Fruit fly (Drosophila melanogaster) whole organism, embryonic: Measurements from ENCODE around the gene elB.

ENCODE experiments used
- Atf6 ChIP-seq: fragments of 200-800 bp; sonication (Bioruptor generic); IDR thresholded peaks from 2 replicates; pipeline ENCODE4 v1.3.6; 2022; ENCODE audit warnings: missing biosample characterization, missing genetic modification characterization
- CG10462 ChIP-seq: fragments of 200-800 bp; sonication (Bioruptor generic); optimal IDR thresholded peaks from 2 replicates; lab custom pipeline; 2016; ENCODE audit warnings: missing biosample characterization, missing genetic modification characterization
- CG10959 ChIP-seq: fragments of 200-800 bp; sonication (Bioruptor generic); IDR thresholded peaks from 2 replicates; pipeline ENCODE4 v1.3.6; 2022; ENCODE audit warnings: missing biosample characterization, missing genetic modification characterization
- CG11696 ChIP-seq: fragments of 200-800 bp; sonication (Bioruptor generic); IDR thresholded peaks from 2 replicates; pipeline ENCODE4 v1.3.6; 2022; ENCODE audit warnings: missing biosample characterization, missing genetic modification characterization
- CG12155 ChIP-seq: fragments of 200-800 bp; sonication (Bioruptor generic); optimal IDR thresholded peaks from 3 replicates; lab custom pipeline; 2016; ENCODE audit warnings: missing biosample characterization, missing genetic modification characterization
- CG1603 ChIP-seq: fragments of 200-800 bp; sonication (Bioruptor generic); optimal IDR thresholded peaks from 2 replicates; lab custom pipeline; 2019; ENCODE audit warnings: missing biosample characterization, mild to moderate bottlenecking, missing genetic modification characterization, moderate library complexity
- CG16815 ChIP-seq: fragments of 200-800 bp; sonication (Bioruptor generic); optimal IDR thresholded peaks from 3 replicates; lab custom pipeline; 2017; ENCODE audit warnings: missing biosample characterization, mild to moderate bottlenecking, missing genetic modification characterization
- CG18764 ChIP-seq: fragments of 200-800 bp; sonication (Bioruptor generic); optimal IDR thresholded peaks from 3 replicates; lab custom pipeline; 2016; ENCODE audit warnings: missing biosample characterization, missing genetic modification characterization
- CG2199 ChIP-seq: fragments of 200-800 bp; sonication (Bioruptor generic); IDR thresholded peaks from 3 replicates; pipeline ENCODE4 v1.3.6; 2022; ENCODE audit warnings: missing biosample characterization, missing genetic modification characterization
- CG2202 ChIP-seq: fragments of 200-800 bp; sonication (Bioruptor generic); optimal IDR thresholded peaks from 2 replicates; lab custom pipeline; 2018; ENCODE audit warnings: missing biosample characterization, mild to moderate bottlenecking, missing genetic modification characterization
- CG3726 ChIP-seq: fragments of 200-800 bp; sonication (Bioruptor generic); IDR thresholded peaks from 3 replicates; pipeline ENCODE4, ENCODE4 v1.3.6; 2022; ENCODE audit warnings: missing biosample characterization, missing genetic modification characterization
- CG4617 ChIP-seq: fragments of 200-800 bp; sonication (Bioruptor generic); optimal IDR thresholded peaks from 3 replicates; lab custom pipeline; 2016; ENCODE audit warnings: missing biosample characterization, missing genetic modification characterization, borderline replicate concordance
- CG7928 ChIP-seq: fragments of 200-800 bp; sonication (Bioruptor generic); optimal IDR thresholded peaks from 2 replicates; lab custom pipeline; 2017; ENCODE audit warnings: missing biosample characterization, mild to moderate bottlenecking, missing genetic modification characterization
- CrebB ChIP-seq: fragments of 200-800 bp; sonication (Bioruptor generic); optimal IDR thresholded peaks from 3 replicates; lab custom pipeline; 2018; ENCODE audit warnings: missing biosample characterization, mild to moderate bottlenecking, missing genetic modification characterization
- Dip3 ChIP-seq: fragments of 200-800 bp; sonication (Bioruptor generic); optimal IDR thresholded peaks from 3 replicates; lab custom pipeline; 2016; ENCODE audit warnings: missing biosample characterization, missing genetic modification characterization
- Dll ChIP-seq: fragments of 200-800 bp; sonication (Bioruptor generic); IDR thresholded peaks from 4 replicates; pipeline ENCODE4 v1.3.6; 2022; ENCODE audit warnings: missing biosample characterization, missing genetic modification characterization; ENCODE audit not compliant: partially characterized antibody
- Dref ChIP-seq: fragments of 200-800 bp; sonication (Bioruptor generic); IDR thresholded peaks from 2 replicates; pipeline ENCODE4 v1.3.6; 2022; ENCODE audit warnings: missing biosample characterization, missing genetic modification characterization
- ERR ChIP-seq: fragments of 200-800 bp; sonication (Bioruptor generic); optimal IDR thresholded peaks from 2 replicates; lab custom pipeline; 2016; ENCODE audit warnings: missing biosample characterization, missing genetic modification characterization
- Fer3 ChIP-seq: fragments of 200-800 bp; sonication (Bioruptor generic); optimal IDR thresholded peaks from 2 replicates; lab custom pipeline; 2018; ENCODE audit warnings: missing biosample characterization, mild to moderate bottlenecking, missing genetic modification characterization, moderate library complexity
- Gug ChIP-seq: fragments of 200-800 bp; sonication (Bioruptor generic); IDR thresholded peaks from 4 replicates; pipeline ENCODE4 v1.3.6; 2022; ENCODE audit warnings: missing biosample characterization, missing genetic modification characterization
- H15 ChIP-seq: fragments of 200-800 bp; sonication (Bioruptor generic); IDR thresholded peaks from 3 replicates; pipeline ENCODE4 v1.3.6; 2022; ENCODE audit warnings: missing biosample characterization, missing genetic modification characterization
- HmgD ChIP-seq: fragments of 200-800 bp; sonication (Bioruptor generic); optimal IDR thresholded peaks from 3 replicates; lab custom pipeline; 2016; ENCODE audit warnings: missing biosample characterization, missing genetic modification characterization
- Hr78 ChIP-seq, 2 experiments: fragments of 200-800 bp in 1 of 2; fragments of >200 bp in 1 of 2; sonication (Bioruptor generic) in 1 of 2; optimal IDR thresholded peaks; 2 replicates each; lab custom pipeline; 2017 to 2019; ENCODE audit warnings: missing biosample characterization in 2 of 2, missing genetic modification characterization in 2 of 2, mild to moderate bottlenecking in 1 of 2, moderate library complexity in 1 of 2
- Hsf ChIP-seq: fragments of 200-800 bp; sonication (Bioruptor generic); optimal IDR thresholded peaks from 3 replicates; lab custom pipeline; 2016; ENCODE audit warnings: missing biosample characterization, missing genetic modification characterization
- Jarid2 ChIP-seq: fragments of 200-800 bp; sonication (Bioruptor generic); optimal IDR thresholded peaks from 3 replicates; lab custom pipeline; 2017; ENCODE audit warnings: mild to moderate bottlenecking, missing biosample characterization, missing genetic modification reagents, missing genetic modification characterization
- Lpt ChIP-seq: fragments of >200 bp; optimal IDR thresholded peaks from 2 replicates; lab custom pipeline; 2018; ENCODE audit warnings: missing biosample characterization, missing genetic modification characterization
- MTF-1 ChIP-seq: fragments of 200-800 bp; sonication (Bioruptor generic); optimal IDR thresholded peaks from 2 replicates; lab custom pipeline; 2018; ENCODE audit warnings: missing biosample characterization, mild to moderate bottlenecking, missing genetic modification characterization, borderline replicate concordance
- Med ChIP-seq: fragments of 200-800 bp; sonication (Bioruptor generic); peaks from one replicate; lab custom pipeline; 2016; ENCODE audit warnings: missing biosample characterization, missing genetic modification characterization, mild to moderate bottlenecking, inconsistent platforms, moderate library complexity
- Nf-YB ChIP-seq: fragments of 200-800 bp; sonication (Bioruptor generic); optimal IDR thresholded peaks from 3 replicates; lab custom pipeline; 2019; ENCODE audit warnings: missing biosample characterization, mild to moderate bottlenecking, missing genetic modification characterization, moderate library complexity
- Ravus ChIP-seq: fragments of 200-800 bp; sonication (Bioruptor generic); IDR thresholded peaks from 2 replicates; pipeline ENCODE4 v1.3.6; 2022; ENCODE audit warnings: missing biosample characterization, missing genetic modification characterization
- Taf1 ChIP-seq: fragments of 200-800 bp; sonication (Bioruptor generic); IDR thresholded peaks from 2 replicates; pipeline ENCODE4 v1.3.6; 2022; ENCODE audit warnings: missing biosample characterization, missing genetic modification characterization
- YL-1 ChIP-seq: fragments of 200-800 bp; sonication (Bioruptor generic); optimal IDR thresholded peaks from 3 replicates; lab custom pipeline; 2017; ENCODE audit warnings: missing biosample characterization, mild to moderate bottlenecking, missing genetic modification characterization
- ato ChIP-seq: fragments of 200-800 bp; sonication (Bioruptor generic); IDR thresholded peaks from 2 replicates; pipeline ENCODE4 v1.3.6; 2022; ENCODE audit warnings: missing biosample characterization, missing genetic modification characterization; ENCODE audit not compliant: partially characterized antibody
- bcd ChIP-seq: fragments of 200-800 bp; sonication (Bioruptor generic); optimal IDR thresholded peaks from 2 replicates; lab custom pipeline; 2017; ENCODE audit warnings: missing biosample characterization, mild to moderate bottlenecking, missing genetic modification characterization
- caup ChIP-seq: fragments of 200-800 bp; sonication (Bioruptor generic); optimal IDR thresholded peaks from 3 replicates; lab custom pipeline; 2017; ENCODE audit warnings: missing biosample characterization, mild to moderate bottlenecking, missing genetic modification characterization, moderate library complexity; ENCODE audit not compliant: severe bottlenecking
- chif ChIP-seq, 2 experiments: fragments of 200-800 bp; sonication (Bioruptor generic); optimal IDR thresholded peaks; 3 replicates each; lab custom pipeline; 2016; ENCODE audit warnings: missing biosample characterization in 2 of 2, missing genetic modification characterization in 2 of 2
- crol ChIP-seq: fragments of 200-800 bp; sonication (Bioruptor generic); IDR thresholded peaks from 2 replicates; pipeline ENCODE4 v1.3.6; 2022; ENCODE audit warnings: missing biosample characterization, missing genetic modification characterization
- cwo ChIP-seq: fragments of 200-800 bp; sonication (Bioruptor generic); optimal IDR thresholded peaks from 3 replicates; lab custom pipeline; 2017; ENCODE audit warnings: missing biosample characterization, missing genetic modification characterization, mild to moderate bottlenecking, moderate library complexity, missing genetic modification reagents
- dan ChIP-seq: fragments of 200-800 bp; sonication (Bioruptor generic); IDR thresholded peaks from 2 replicates; pipeline ENCODE4 v1.3.6; 2022; ENCODE audit warnings: missing biosample characterization, missing genetic modification characterization
- dmrt99B ChIP-seq: fragments of 200-800 bp; sonication (Bioruptor generic); optimal IDR thresholded peaks from 2 replicates; lab custom pipeline; 2018; ENCODE audit warnings: missing biosample characterization, mild to moderate bottlenecking, missing genetic modification characterization, moderate library complexity
- en ChIP-seq: fragments of 200-800 bp; sonication (Bioruptor generic); optimal IDR thresholded peaks from 2 replicates; lab custom pipeline; 2016; ENCODE audit warnings: missing biosample characterization, missing genetic modification characterization
- fd3F ChIP-seq: fragments of 200-800 bp; sonication (Bioruptor generic); optimal IDR thresholded peaks from 2 replicates; lab custom pipeline; 2018; ENCODE audit warnings: missing biosample characterization, mild to moderate bottlenecking, missing genetic modification characterization, moderate library complexity
- gcm ChIP-seq: fragments of 200-800 bp; sonication (Bioruptor generic); optimal IDR thresholded peaks from 2 replicates; lab custom pipeline; 2019; ENCODE audit warnings: missing biosample characterization, mild to moderate bottlenecking, missing genetic modification characterization, moderate library complexity
- gt ChIP-seq: fragments of 200-800 bp; sonication (Bioruptor generic); IDR thresholded peaks from 2 replicates; pipeline ENCODE4 v1.3.6; 2022; ENCODE audit warnings: missing biosample characterization, missing genetic modification characterization
- hb ChIP-seq: fragments of 200-800 bp; sonication (Bioruptor generic); IDR thresholded peaks from 3 replicates; pipeline ENCODE4 v1.3.6; 2022; ENCODE audit warnings: missing biosample characterization, missing genetic modification characterization; ENCODE audit not compliant: partially characterized antibody
- lmd ChIP-seq: fragments of 200-800 bp; sonication (Bioruptor generic); IDR thresholded peaks from 2 replicates; pipeline ENCODE4 v1.3.6; 2022; ENCODE audit warnings: missing biosample characterization, missing genetic modification characterization
- maf-S ChIP-seq: fragments of 200-800 bp; sonication (Bioruptor generic); optimal IDR thresholded peaks from 2 replicates; lab custom pipeline; 2016; ENCODE audit warnings: missing biosample characterization, missing genetic modification characterization
- onecut ChIP-seq: fragments of 200-800 bp; sonication (Bioruptor generic); IDR thresholded peaks from 2 replicates; pipeline ENCODE4 v1.3.6; 2022; ENCODE audit warnings: missing biosample characterization, missing genetic modification characterization
- pnt ChIP-seq: fragments of 200-800 bp; sonication (Bioruptor generic); optimal IDR thresholded peaks from 3 replicates; lab custom pipeline; 2016; ENCODE audit warnings: missing biosample characterization, missing genetic modification characterization
- pum ChIP-seq: fragments of 200-800 bp; sonication (Bioruptor generic); optimal IDR thresholded peaks from 2 replicates; lab custom pipeline; 2016; ENCODE audit warnings: missing biosample characterization, missing genetic modification characterization
- twi ChIP-seq: fragments of 200-800 bp; optimal IDR thresholded peaks from 2 replicates; lab custom pipeline; 2019; ENCODE audit warnings: missing biosample characterization, mild to moderate bottlenecking, missing genetic modification characterization, moderate library complexity
- z ChIP-seq: fragments of 200-800 bp; sonication (Bioruptor generic); IDR thresholded peaks from 3 replicates; pipeline ENCODE4 v1.3.6; 2022; ENCODE audit warnings: missing biosample characterization, missing genetic modification characterization

Gene elB

DNA sequence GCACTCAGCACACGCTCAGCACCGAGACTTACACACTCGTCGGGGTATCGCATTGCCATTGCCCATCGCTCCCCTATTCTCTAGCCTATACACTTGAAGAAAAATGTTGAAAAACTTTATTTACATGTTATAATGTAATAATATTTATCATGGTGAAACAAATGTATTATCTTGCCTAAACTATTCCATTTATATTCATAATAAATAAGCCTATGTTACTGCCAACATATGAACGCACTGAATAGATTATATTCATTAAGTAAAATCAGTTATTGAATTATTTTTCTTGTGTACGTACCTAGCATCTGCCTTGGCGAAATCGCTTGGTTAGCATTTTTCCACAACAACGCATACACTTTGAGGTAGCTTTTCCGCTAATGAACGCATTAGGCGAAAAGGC, 31.6 kb upstream of the elB start (continued):
- no peak for TF ChIP-seq ato (GFP tag; lab: Robert Waterston, UW)
- peak; percentile 39 for TF ChIP-seq Med (GFP tag; lab: Kevin White, UChicago)
- no peak for TF ChIP-seq Dll (GFP tag; lab: Robert Waterston, UW)
- no peak for TF ChIP-seq CG11696 (GFP tag; lab: Robert Waterston, UW)
- TF ChIP-seq chif (GFP tag; optimal IDR thresholded peaks at IDR 0.05; lab: Kevin White, UChicago): no peak
- TF ChIP-seq crol (GFP tag; lab: Robert Waterston, UW): no peak
- no peak for TF ChIP-seq pnt
- TF ChIP-seq dan (GFP tag; lab: Robert Waterston, UW): no peak
- no peak for TF ChIP-seq HmgD (GFP tag; lab: Kevin White, UChicago)
- peak; percentile 32 for TF ChIP-seq CG16815 (GFP tag; lab: Kevin White, UChicago)
- TF ChIP-seq twi (tag; lab: Kevin White, UChicago): peak; percentile 14
- no peak for TF ChIP-seq H15
- TF ChIP-seq Jarid2 (GFP tag; lab: Kevin White, UChicago): no peak
- TF ChIP-seq Ravus (GFP tag; lab: Robert Waterston, UW): no peak
- TF ChIP-seq CG1603 (tag; lab: Kevin White, UChicago): peak; percentile 46
- peak; percentile 65 for TF ChIP-seq dmrt99B (tag; lab: Kevin White, UChicago)
- TF ChIP-seq Dip3: no peak
- TF ChIP-seq MTF-1 (GFP tag; lab: Kevin White, UChicago): no peak
- TF ChIP-seq Hsf (GFP tag; lab: Kevin White, UChicago): no peak
- TF ChIP-seq Nf-YB (GFP tag; lab: Kevin White, UChicago): peak; percentile 41
- peak; percentile 48 for TF ChIP-seq gcm (GFP tag; lab: Kevin White, UChicago)
- TF ChIP-seq cwo (GFP tag; lab: Kevin White, UChicago): peak; percentile 34
- no peak for TF ChIP-seq en
- no peak for TF ChIP-seq z (GFP tag; lab: Robert Waterston, UW)
- TF ChIP-seq Atf6: peak; percentile 28; the same call in 1 of the 2 replicates
- no peak for TF ChIP-seq CG2202
- no peak for TF ChIP-seq Lpt
- TF ChIP-seq Gug (GFP tag; lab: Robert Waterston, UW): no peak
- TF ChIP-seq CG4617: no peak
- TF ChIP-seq CrebB (tag; lab: Kevin White, UChicago): no peak
- TF ChIP-seq CG7928 (GFP tag; lab: Kevin White, UChicago): no peak
- no peak for TF ChIP-seq gt (GFP tag; lab: Robert Waterston, UW)
- peak; percentile 2 for TF ChIP-seq CG18764 (GFP tag; lab: Kevin White, UChicago)
- TF ChIP-seq CG12155 (GFP tag; lab: Kevin White, UChicago): no peak
- peak; percentile 43 for TF ChIP-seq Fer3 (tag; lab: Kevin White, UChicago)
- TF ChIP-seq hb (GFP tag; lab: Robert Waterston, UW): no peak
- no peak for TF ChIP-seq caup (GFP tag; lab: Kevin White, UChicago)
- TF ChIP-seq Taf1 (GFP tag; lab: Robert Waterston, UW): no peak
- TF ChIP-seq CG10959 (GFP tag; lab: Robert Waterston, UW): 0 out of 2 replicates have a peak, but pooled peaks have one; percentile 43
- no peak for TF ChIP-seq bcd (GFP tag; lab: Kevin White, UChicago)
- no peak for TF ChIP-seq pum
- TF ChIP-seq onecut (GFP tag; lab: Robert Waterston, UW): no peak
- no peak for TF ChIP-seq maf-S
- no peak for TF ChIP-seq CG2199 (GFP tag; lab: Robert Waterston, UW)
- peak; percentile 52 for TF ChIP-seq lmd (GFP tag; lab: Robert Waterston, UW)
- no peak for TF ChIP-seq Dref
- TF ChIP-seq fd3F (GFP tag; lab: Kevin White, UChicago): no peak
- TF ChIP-seq ERR (GFP tag; lab: Kevin White, UChicago): no peak
- TF ChIP-seq Hr78 (GFP tag; optimal IDR thresholded peaks at IDR 0.05; lab: Kevin White, UChicago): no peak
- TF ChIP-seq YL-1 (GFP tag; lab: Kevin White, UChicago): no peak
- TF ChIP-seq CG3726: no peak
- TF ChIP-seq CG10462 (GFP tag; lab: Kevin White, UChicago): no peak
